Worm (Caenorhabditis elegans) whole organism, L4 larva: Measurements from ENCODE around the gene srh-167.

Source experiments
- ceh-62 ChIP-seq: sonication (generic microtip); optimal IDR thresholded peaks from 2 replicates; lab custom pipeline; 2017; ENCODE audit warnings: missing biosample characterization, missing genetic modification characterization
- nhr-6 ChIP-seq: fragments of 150-350 bp; optimal IDR thresholded peaks from 2 replicates; lab custom pipeline; 2014; ENCODE audit warnings: missing biosample characterization, missing genetic modification characterization

DNA sequence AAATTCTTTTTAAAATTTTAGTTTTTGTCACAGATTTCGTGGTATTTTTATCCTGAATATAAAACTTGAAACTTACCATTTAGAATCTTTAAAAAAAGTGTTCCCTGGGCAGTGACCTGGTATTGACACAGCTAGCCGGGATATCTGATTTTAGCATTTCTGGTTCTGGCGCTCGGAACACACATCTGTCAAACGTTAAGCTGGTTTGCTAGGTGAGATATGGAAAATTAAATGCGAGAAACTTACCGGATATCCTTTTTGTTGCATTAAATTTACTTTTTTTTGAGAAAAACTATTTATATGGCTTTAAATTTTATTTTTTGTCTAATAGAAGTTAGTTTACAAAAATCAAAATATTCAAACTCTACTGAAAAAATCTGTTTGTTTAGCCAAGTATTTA, 47.7 kb upstream of the srh-167 start, which contains the start of gene F28G4.4:
- TF ChIP-seq ceh-62 (tag; lab: Kevin White, UChicago) (no peak), nhr-6 (no peak)
